Worm (Caenorhabditis elegans): ENCODE measurements around the gene sul-1.

The sul-1 gene

DNA sequence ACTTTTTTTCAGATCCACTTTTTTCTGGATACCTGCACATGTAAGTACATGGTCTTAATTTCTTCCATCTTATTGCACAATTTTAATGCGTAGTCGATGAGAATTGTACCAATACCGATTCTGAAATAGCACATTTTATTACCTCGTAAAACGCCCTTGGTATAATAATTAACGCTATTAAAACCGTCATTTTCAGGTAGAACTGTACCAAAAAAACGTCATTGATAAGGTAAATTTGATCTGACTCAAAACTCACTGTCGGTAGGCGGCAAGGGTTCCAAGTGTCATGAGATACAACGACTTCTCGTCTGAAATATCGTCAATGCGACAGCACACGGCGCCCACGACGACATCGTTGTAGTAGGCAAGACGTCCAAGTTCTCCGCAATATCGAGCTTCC, 26.3 kb downstream of the sul-1 start:
- no peak for TF ChIP-seq hmg-11 (tag; optimal IDR thresholded peaks at IDR 0.05)
- TF ChIP-seq elt-2 (tag; optimal IDR thresholded peaks at IDR 0.05) = peak; percentile 65
- TF ChIP-seq pqm-1 (tag; optimal IDR thresholded peaks at IDR 0.05) = peak; percentile 23
- TF ChIP-seq jun-1 (tag; optimal IDR thresholded peaks at IDR 0.05) = no peak

DNA sequence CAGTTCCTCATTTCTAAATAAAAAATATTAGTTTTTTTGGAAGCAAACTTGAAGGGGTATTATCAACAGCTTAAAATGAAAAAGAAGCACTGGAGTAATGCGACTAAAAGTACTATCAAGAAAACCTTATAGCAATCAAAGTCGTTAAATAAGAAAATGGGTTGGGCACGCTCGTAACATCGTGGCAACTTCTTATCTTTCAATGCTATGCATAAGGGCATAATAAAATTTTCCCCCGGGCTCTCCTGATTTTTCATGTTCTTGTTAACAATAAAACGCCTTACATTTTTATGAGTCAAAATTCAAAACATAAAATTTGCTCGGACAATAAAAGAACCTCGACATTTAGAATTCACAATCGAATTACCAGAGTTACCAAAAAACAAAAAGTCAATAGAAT, 27.1 kb downstream of the sul-1 start, which contains the start of gene irg-7:
irg-7 (minus strand) TSS at position 23 of the 400 bp plus-strand sequence.
- TF ChIP-seq ceh-9 (tag; optimal IDR thresholded peaks at IDR 0.05) = no peak
- no peak for TF ChIP-seq ceh-16 (tag; optimal IDR thresholded peaks at IDR 0.05)
- TF ChIP-seq nhr-28 (tag; optimal IDR thresholded peaks at IDR 0.05) = no peak
- no peak for TF ChIP-seq nhr-77 (tag; optimal IDR thresholded peaks at IDR 0.05)
- TF ChIP-seq lin-39 (tag; optimal IDR thresholded peaks at IDR 0.05) = no peak
- TF ChIP-seq pqm-1 (tag; optimal IDR thresholded peaks at IDR 0.05) = peak; percentile 74
- TF ChIP-seq ceh-82 (tag; optimal IDR thresholded peaks at IDR 0.05) = no peak
- TF ChIP-seq elt-2 (tag; optimal IDR thresholded peaks at IDR 0.05) = peak; percentile 79
- no peak for TF ChIP-seq tbx-2 (tag; optimal IDR thresholded peaks at IDR 0.05)
- TF ChIP-seq egl-27 (tag; optimal IDR thresholded peaks at IDR 0.05) = no peak
- no peak for TF ChIP-seq elt-3 (tag; optimal IDR thresholded peaks at IDR 0.05)
- TF ChIP-seq hmg-11 (tag; optimal IDR thresholded peaks at IDR 0.05) = no peak
- no peak for TF ChIP-seq ztf-4 (tag; optimal IDR thresholded peaks at IDR 0.05)
- TF ChIP-seq nhr-11 (tag; optimal IDR thresholded peaks at IDR 0.05) = no peak
- no peak for TF ChIP-seq nhr-67 (tag; optimal IDR thresholded peaks at IDR 0.05)

DNA sequence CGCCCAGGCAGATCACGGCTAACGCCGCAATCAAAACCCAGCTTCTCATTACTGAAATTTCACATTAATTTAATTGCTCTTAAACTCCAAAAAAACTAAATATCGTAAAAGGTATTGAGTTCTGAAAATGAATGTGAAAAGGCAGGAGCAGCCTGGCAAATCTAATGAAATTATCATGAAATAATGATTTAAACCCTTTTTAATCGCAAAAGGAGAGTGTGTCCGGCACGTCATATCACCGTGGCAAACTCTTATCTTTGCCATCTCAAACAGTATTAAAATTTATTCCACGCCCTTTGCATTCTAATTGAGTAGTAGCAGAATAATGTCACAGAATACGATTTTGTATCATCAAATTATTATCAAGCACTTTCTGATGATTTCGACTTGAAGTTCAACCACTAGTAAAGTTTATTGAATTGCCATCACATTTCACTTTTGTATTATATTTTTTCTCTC, 35.3 kb downstream of the sul-1 start, which contains the start of gene F28B4.3:
F28B4.3 (minus strand) TSS at position 51 of the 459 bp plus-strand sequence.
- no peak for TF ChIP-seq fos-1 (tag; optimal IDR thresholded peaks at IDR 0.05)
- no peak for TF ChIP-seq unc-62 (GFP tag; optimal IDR thresholded peaks at IDR 0.05)
- no peak for TF ChIP-seq zag-1 (tag; optimal IDR thresholded peaks at IDR 0.05)
- TF ChIP-seq jun-1 (tag; optimal IDR thresholded peaks at IDR 0.05) = peak; percentile 41
- TF ChIP-seq ztf-11 (tag; optimal IDR thresholded peaks at IDR 0.05) = no peak
- no peak for TF ChIP-seq egl-27 (tag; optimal IDR thresholded peaks at IDR 0.05)
- TF ChIP-seq ceh-9 (tag; optimal IDR thresholded peaks at IDR 0.05) = no peak
- no peak for TF ChIP-seq sea-2 (GFP tag; optimal IDR thresholded peaks at IDR 0.05)
- TF ChIP-seq snpc-4 (tag; optimal IDR thresholded peaks at IDR 0.05) = no peak
- TF ChIP-seq nhr-12 (tag; optimal IDR thresholded peaks at IDR 0.05) = no peak
- TF ChIP-seq pqm-1 (tag; optimal IDR thresholded peaks at IDR 0.05) = peak; percentile 92
- no peak for TF ChIP-seq mml-1 (tag; optimal IDR thresholded peaks at IDR 0.05)
- no peak for TF ChIP-seq egl-5 (tag; optimal IDR thresholded peaks at IDR 0.05)
- TF ChIP-seq ama-1 (optimal IDR thresholded peaks at IDR 0.05) = no peak
- TF ChIP-seq elt-2 (tag; optimal IDR thresholded peaks at IDR 0.05) = peak; percentile 95
- TF ChIP-seq nhr-28 (tag; optimal IDR thresholded peaks at IDR 0.05) = no peak
- TF ChIP-seq lin-15B (tag; optimal IDR thresholded peaks at IDR 0.05) = no peak
- TF ChIP-seq ztf-4 (tag; optimal IDR thresholded peaks at IDR 0.05) = no peak

DNA sequence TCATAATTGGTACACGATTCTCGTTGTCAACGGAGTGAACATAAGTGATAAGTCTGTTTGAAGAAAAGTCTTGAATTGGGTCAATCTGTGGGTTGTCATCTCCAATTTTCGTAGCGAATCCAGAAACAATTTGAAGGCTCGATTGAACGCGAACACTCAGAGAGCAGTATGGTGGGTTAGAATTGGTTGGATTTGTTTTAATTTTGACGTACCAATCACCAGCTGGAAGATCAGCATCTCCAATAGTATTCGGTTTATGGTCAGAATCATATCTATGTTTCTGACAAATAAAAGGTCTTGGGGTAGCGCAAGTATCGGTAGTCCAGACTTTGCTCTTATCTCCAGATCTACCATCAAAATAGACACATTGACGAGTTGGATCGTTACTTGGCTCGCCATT, 40.1 kb downstream of the sul-1 start:
- TF ChIP-seq ceh-28 (tag; optimal IDR thresholded peaks at IDR 0.05) (no peak), nhr-25 (tag; optimal IDR thresholded peaks at IDR 0.05) (no peak), unc-39 (tag; optimal IDR thresholded peaks at IDR 0.05) (no peak), fos-1 (tag; optimal IDR thresholded peaks at IDR 0.05) (no peak), nhr-12 (tag; optimal IDR thresholded peaks at IDR 0.05) (no peak), ceh-9 (tag; optimal IDR thresholded peaks at IDR 0.05) (no peak), aly-2 (tag; optimal IDR thresholded peaks at IDR 0.05) (no peak), hmg-11 (tag; optimal IDR thresholded peaks at IDR 0.05) (no peak), egl-5 (tag; optimal IDR thresholded peaks at IDR 0.05) (no peak), lin-15B (tag; optimal IDR thresholded peaks at IDR 0.05) (no peak), ztf-11 (tag; optimal IDR thresholded peaks at IDR 0.05) (no peak), elt-2 (tag; optimal IDR thresholded peaks at IDR 0.05) (no peak), mml-1 (tag; optimal IDR thresholded peaks at IDR 0.05) (no peak), ama-1 (optimal IDR thresholded peaks at IDR 0.05) (no peak), snpc-4 (tag; optimal IDR thresholded peaks at IDR 0.05) (no peak), ztf-4 (tag; optimal IDR thresholded peaks at IDR 0.05) (no peak), ceh-82 (tag; optimal IDR thresholded peaks at IDR 0.05) (no peak), jun-1 (tag; optimal IDR thresholded peaks at IDR 0.05) (no peak), nhr-23 (tag; optimal IDR thresholded peaks at IDR 0.05) (no peak), lin-39 (tag; optimal IDR thresholded peaks at IDR 0.05) (no peak)

DNA sequence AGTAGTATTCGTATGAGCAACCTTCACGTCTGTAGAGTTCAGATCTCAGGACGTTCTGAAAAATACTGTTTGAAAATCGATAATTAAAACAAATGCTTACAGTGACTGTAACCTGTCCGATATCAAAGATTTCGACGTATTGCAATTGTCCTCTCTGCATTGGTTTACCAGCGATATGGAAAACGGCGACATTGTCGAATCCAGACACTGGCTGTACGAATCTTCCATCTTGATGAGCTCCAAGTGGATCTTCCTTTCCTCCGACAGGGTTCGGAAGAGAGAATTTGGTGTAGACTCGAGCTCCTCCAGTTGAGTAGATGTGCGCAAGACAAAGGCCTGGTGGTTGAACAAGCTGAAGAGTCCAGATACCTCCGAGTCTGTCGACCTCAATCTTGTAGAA, 42.0 kb downstream of the sul-1 start:
- TF ChIP-seq nhr-12 (tag; optimal IDR thresholded peaks at IDR 0.05) (no peak), nfya-1 (tag; optimal IDR thresholded peaks at IDR 0.05; ENCODE audit: insufficient read depth) (no peak), egl-27 (tag; optimal IDR thresholded peaks at IDR 0.05) (no peak), skn-1 (tag; optimal IDR thresholded peaks at IDR 0.05) (no peak), nhr-77 (tag; optimal IDR thresholded peaks at IDR 0.05) (no peak), ZK546.5 (tag; optimal IDR thresholded peaks at IDR 0.05) (no peak), fos-1 (tag; optimal IDR thresholded peaks at IDR 0.05) (no peak), snpc-4 (tag; optimal IDR thresholded peaks at IDR 0.05) (no peak), pha-4 (tag; optimal IDR thresholded peaks at IDR 0.05) (no peak), nhr-67 (tag; optimal IDR thresholded peaks at IDR 0.05) (no peak), sea-2 (GFP tag; optimal IDR thresholded peaks at IDR 0.05) (no peak), ceh-82 (tag; optimal IDR thresholded peaks at IDR 0.05) (no peak)
